Worm (Caenorhabditis elegans) whole organism, late embryonic: ENCODE data around the gene F26C11.3.
"Not testable (repeated sequence)": the region's sequence is repeated elsewhere in the genome, so short reads cannot be mapped to it uniquely, and the experiment has no call there.

Source experiments
- C08G9.2 ChIP-seq: sonication (generic microtip); optimal IDR thresholded peaks from 2 replicates; lab custom pipeline; 2016; ENCODE audit warnings: mild to moderate bottlenecking, missing genetic modification characterization, moderate library complexity, missing compliant biosample characterization
- K09A11.1 ChIP-seq: sonication (generic microtip); optimal IDR thresholded peaks from 2 replicates; lab custom pipeline; 2017; ENCODE audit warnings: antibody characterized with exemption, mild to moderate bottlenecking, missing genetic modification characterization, missing compliant biosample characterization; ENCODE audit not compliant: insufficient read depth
- Y22D7AL.16 ChIP-seq: sonication (generic microtip); optimal IDR thresholded peaks from 2 replicates; lab custom pipeline; 2016; ENCODE audit warnings: missing genetic modification characterization, missing compliant biosample characterization
- ceh-14 ChIP-seq: sonication (generic microtip); optimal IDR thresholded peaks from 2 replicates; lab custom pipeline; 2016; ENCODE audit warnings: missing genotype, missing genetic modification characterization, missing compliant biosample characterization
- ceh-18 ChIP-seq: sonication (generic microtip); optimal IDR thresholded peaks from 2 replicates; lab custom pipeline; 2016; ENCODE audit warnings: missing genetic modification characterization, missing compliant biosample characterization
- ceh-24 ChIP-seq: sonication (generic microtip); optimal IDR thresholded peaks from 2 replicates; lab custom pipeline; 2016; ENCODE audit warnings: mild to moderate bottlenecking, missing genetic modification characterization, missing compliant biosample characterization
- ceh-31 ChIP-seq: sonication (generic microtip); optimal IDR thresholded peaks from 2 replicates; lab custom pipeline; 2016; ENCODE audit warnings: missing genetic modification characterization, missing compliant biosample characterization
- ceh-45 ChIP-seq: fragments of 200-800 bp; sonication (Bioruptor generic); IDR thresholded peaks from 2 replicates; pipeline ENCODE4 v1.3.6; 2022; ENCODE audit warnings: missing genetic modification reagents, missing genetic modification characterization, missing compliant biosample characterization
- dve-1 ChIP-seq: sonication (generic microtip); optimal IDR thresholded peaks from 2 replicates; lab custom pipeline; 2017; ENCODE audit warnings: antibody characterized with exemption, mild to moderate bottlenecking, missing genetic modification characterization, missing compliant biosample characterization
- elt-2 ChIP-seq: sonication (generic microtip); optimal IDR thresholded peaks from 2 replicates; lab custom pipeline; 2016; ENCODE audit warnings: missing genetic modification reagents, missing genetic modification characterization, missing compliant biosample characterization
- elt-4 ChIP-seq: sonication (generic microtip); optimal IDR thresholded peaks from 2 replicates; lab custom pipeline; 2016; ENCODE audit warnings: missing genetic modification characterization, missing compliant biosample characterization
- fax-1 ChIP-seq: sonication (generic microtip); optimal IDR thresholded peaks from 2 replicates; lab custom pipeline; 2016; ENCODE audit warnings: missing genotype, missing genetic modification characterization, missing compliant biosample characterization
- fkh-10 ChIP-seq: fragments of 150-350 bp; optimal IDR thresholded peaks from 2 replicates; lab custom pipeline; 2014; ENCODE audit warnings: missing biosample characterization, missing genetic modification reagents, missing genetic modification characterization
- fkh-6 ChIP-seq: sonication (generic microtip); optimal IDR thresholded peaks from 2 replicates; lab custom pipeline; 2016; ENCODE audit warnings: missing genetic modification characterization, missing compliant biosample characterization
- gmeb-2 ChIP-seq: sonication (generic microtip); optimal IDR thresholded peaks from 2 replicates; lab custom pipeline; 2016; ENCODE audit warnings: missing genetic modification characterization, inconsistent platforms, missing compliant biosample characterization
- hlh-13 ChIP-seq: fragments of 200-800 bp; sonication (Bioruptor generic); optimal IDR thresholded peaks from 2 replicates; lab custom pipeline; 2018; ENCODE audit warnings: mild to moderate bottlenecking, missing genetic modification characterization, missing compliant biosample characterization
- hlh-15 ChIP-seq: sonication (generic microtip); optimal IDR thresholded peaks from 2 replicates; lab custom pipeline; 2016; ENCODE audit warnings: missing genetic modification characterization, missing compliant biosample characterization
- hlh-6 ChIP-seq: sonication (generic microtip); optimal IDR thresholded peaks from 2 replicates; lab custom pipeline; 2016; ENCODE audit warnings: missing genotype, missing genetic modification characterization, missing compliant biosample characterization
- lin-11 ChIP-seq: fragments of 200-800 bp; sonication (Bioruptor generic); optimal IDR thresholded peaks from 2 replicates; lab custom pipeline; 2018; ENCODE audit warnings: mild to moderate bottlenecking, missing genetic modification characterization, missing compliant biosample characterization
- nhr-11 ChIP-seq: fragments of 150-350 bp; optimal IDR thresholded peaks from 2 replicates; lab custom pipeline; 2014; ENCODE audit warnings: missing biosample characterization, missing genetic modification characterization
- nhr-232 ChIP-seq: sonication (generic microtip); optimal IDR thresholded peaks from 2 replicates; lab custom pipeline; 2016; ENCODE audit warnings: missing genetic modification characterization, missing compliant biosample characterization
- odd-2 ChIP-seq: sonication (generic microtip); optimal IDR thresholded peaks from 2 replicates; lab custom pipeline; 2017; ENCODE audit warnings: antibody characterized with exemption, mild to moderate bottlenecking, missing genetic modification characterization, missing compliant biosample characterization
- pat-9 ChIP-seq: fragments of 200-800 bp; sonication (Bioruptor generic); optimal IDR thresholded peaks from 2 replicates; lab custom pipeline; 2018; ENCODE audit warnings: mild to moderate bottlenecking, missing genetic modification characterization, moderate library complexity, missing compliant biosample characterization
- pax-1 ChIP-seq: fragments of 150-350 bp; optimal IDR thresholded peaks from 2 replicates; lab custom pipeline; 2014; ENCODE audit warnings: missing biosample characterization, missing genetic modification characterization
- pha-2 ChIP-seq: sonication (generic microtip); optimal IDR thresholded peaks from 2 replicates; lab custom pipeline; 2017; ENCODE audit warnings: mild to moderate bottlenecking, missing genetic modification characterization, missing compliant biosample characterization
- pqm-1 ChIP-seq: sonication (generic microtip); optimal IDR thresholded peaks from 2 replicates; lab custom pipeline; 2016; ENCODE audit warnings: missing genetic modification characterization, missing compliant biosample characterization
- ref-2 ChIP-seq: sonication (generic microtip); optimal IDR thresholded peaks from 2 replicates; lab custom pipeline; 2016; ENCODE audit warnings: missing genetic modification characterization, missing compliant biosample characterization
- rnt-1 ChIP-seq: sonication (generic microtip); optimal IDR thresholded peaks from 2 replicates; lab custom pipeline; 2016; ENCODE audit warnings: missing genetic modification characterization, missing compliant biosample characterization
- sox-2 ChIP-seq: fragments of 200-800 bp; sonication (Bioruptor generic); IDR thresholded peaks from 2 replicates; pipeline ENCODE4 v1.3.6; 2022; ENCODE audit warnings: missing genetic modification reagents, missing genetic modification characterization, missing compliant biosample characterization
- syd-9 ChIP-seq: sonication (generic microtip); optimal IDR thresholded peaks from 2 replicates; lab custom pipeline; 2016; ENCODE audit warnings: mild to moderate bottlenecking, missing genetic modification characterization, moderate library complexity, missing compliant biosample characterization
- tbx-2 ChIP-seq: sonication (generic microtip); optimal IDR thresholded peaks from 2 replicates; lab custom pipeline; 2016; ENCODE audit warnings: missing genetic modification characterization, missing compliant biosample characterization
- ttx-3 ChIP-seq: sonication (generic microtip); optimal IDR thresholded peaks from 2 replicates; lab custom pipeline; 2016; ENCODE audit warnings: missing genetic modification reagents, missing genetic modification characterization, missing compliant biosample characterization
- unc-3 ChIP-seq, 2 experiments: fragments of 200-800 bp in 1 of 2; sonication (Bioruptor generic) in 1 of 2; sonication (generic microtip) in 1 of 2; conservative IDR thresholded peaks in 1 of 2; optimal IDR thresholded peaks in 1 of 2; 2 replicates each; pipeline versions ENCODE4 v1.3.6 to Lab custom; 2016 to 2022; ENCODE audit warnings: missing compliant biosample characterization in 2 of 2, missing genetic modification characterization in 2 of 2, missing genetic modification reagents in 1 of 2
- unc-55 ChIP-seq: sonication (generic microtip); optimal IDR thresholded peaks from 2 replicates; lab custom pipeline; 2017; ENCODE audit warnings: missing biosample characterization, missing genetic modification reagents, missing genetic modification characterization
- ztf-16 ChIP-seq: sonication (generic microtip); optimal IDR thresholded peaks from 2 replicates; lab custom pipeline; 2017; ENCODE audit warnings: missing genetic modification characterization, missing compliant biosample characterization

The F26C11.3 gene

ce11 chrII:9866378-9866777, 48.5 kb downstream of the F26C11.3 start, which contains the start of gene chil-1:
Gene chil-1, minus strand, starts transcription at chrII:9866478.
- TF ChIP-seq sox-2 (GFP tag; lab: Robert Waterston, UW); ceh-45; tbx-2 (tag; lab: Kevin White, UChicago): not testable (repeated sequence)

- TF ChIP-seq hlh-13 (no peak), dve-1 (tag; lab: Kevin White, UChicago) (no peak), Y22D7AL.16 (tag; lab: Kevin White, UChicago) (no peak), pha-2 (no peak), syd-9 (no peak), unc-55 (GFP tag; lab: Kevin White, UChicago) (no peak), ceh-31 (no peak), ceh-14 (tag; lab: Kevin White, UChicago) (no peak)
Observed at ce11 chrII:9862147-9862546, 52.8 kb downstream of the F26C11.3 start, which contains the start of gene C08H9.18. Gene C08H9.18, minus strand, starts transcription at chrII:9862247.

ce11 chrII:9861394-9861793, 53.5 kb downstream of the F26C11.3 start, which contains the start of gene chil-3:
Gene chil-3, minus strand, starts transcription at chrII:9861494.
- peak; percentile 48 for TF ChIP-seq nhr-11
- no peak for TF ChIP-seq unc-3 (GFP tag; conservative IDR thresholded peaks at IDR 0.05; lab: Robert Waterston, UW)
- no peak for TF ChIP-seq unc-3 (tag; optimal IDR thresholded peaks at IDR 0.05; lab: Kevin White, UChicago)
- TF ChIP-seq rnt-1 (tag; lab: Kevin White, UChicago) = no peak
- TF ChIP-seq gmeb-2 (tag; lab: Kevin White, UChicago) = no peak
- TF ChIP-seq ref-2 = no peak
- TF ChIP-seq, all 69 proteins: peak for 1

- TF ChIP-seq pax-1 (tag; lab: Kevin White, UChicago) (no peak), K09A11.1 (tag; lab: Kevin White, UChicago) (no peak), ttx-3 (tag; lab: Kevin White, UChicago) (no peak), ref-2 (no peak), fkh-10 (GFP tag; lab: Kevin White, UChicago) (no peak), unc-3 (GFP tag; conservative IDR thresholded peaks at IDR 0.05; lab: Robert Waterston, UW) (no peak), unc-3 (tag; optimal IDR thresholded peaks at IDR 0.05; lab: Kevin White, UChicago) (no peak), tbx-2 (tag; lab: Kevin White, UChicago) (no peak), C08G9.2 (tag; lab: Kevin White, UChicago) (no peak), hlh-15 (tag; lab: Kevin White, UChicago) (no peak), elt-4 (tag; lab: Kevin White, UChicago) (no peak), elt-2 (no peak), pha-2 (no peak), ceh-18 (tag; lab: Kevin White, UChicago) (no peak), lin-11 (tag; lab: Kevin White, UChicago) (no peak), pat-9 (no peak), fkh-6 (tag; lab: Kevin White, UChicago) (no peak)
Observed at ce11 chrII:9859575-9859974, 55.3 kb downstream of the F26C11.3 start, which contains the start of gene chil-5. Gene chil-5, minus strand, starts transcription at chrII:9859675.

ce11 chrII:9857791-9858190, 57.1 kb downstream of the F26C11.3 start, which contains the start of gene chil-6:
Gene chil-6, minus strand, starts transcription at chrII:9857891.
- no peak for TF ChIP-seq ceh-24 (tag; lab: Kevin White, UChicago)
- no peak for TF ChIP-seq odd-2 (tag; lab: Kevin White, UChicago)
- no peak for TF ChIP-seq hlh-6 (tag; lab: Kevin White, UChicago)
- TF ChIP-seq ztf-16 (tag; lab: Kevin White, UChicago) = no peak
- TF ChIP-seq fax-1 = no peak
- no peak for TF ChIP-seq nhr-232 (tag; lab: Kevin White, UChicago)
- TF ChIP-seq unc-55 (GFP tag; lab: Kevin White, UChicago) = no peak
- no peak for TF ChIP-seq sox-2 (GFP tag; lab: Robert Waterston, UW)
- TF ChIP-seq pqm-1 (tag; lab: Kevin White, UChicago) = no peak
- TF ChIP-seq, all 69 proteins: peak for 0
